Worm (Caenorhabditis elegans) whole organism, L2 larva: ENCODE data around the gene Y105C5A.1273.

Experiments used
- R02D3.7 ChIP-seq: fragments of 150-350 bp; optimal IDR thresholded peaks from 2 replicates; lab custom pipeline; 2014; ENCODE audit warnings: missing biosample characterization, missing genetic modification characterization
- blmp-1 ChIP-seq: sonication (generic microtip); optimal IDR thresholded peaks from 2 replicates; lab custom pipeline; 2017; ENCODE audit warnings: missing genetic modification characterization, mild to moderate bottlenecking, missing compliant biosample characterization, antibody characterized with exemption, moderate library complexity; ENCODE audit not compliant: insufficient read depth
- egl-27 ChIP-seq: sonication (generic microtip); optimal IDR thresholded peaks from 3 replicates; lab custom pipeline; 2017; ENCODE audit warnings: missing biosample characterization, missing genetic modification reagents, missing genetic modification characterization
- elt-1 ChIP-seq: fragments of 150-350 bp; optimal IDR thresholded peaks from 2 replicates; lab custom pipeline; 2014; ENCODE audit warnings: missing biosample characterization, missing genetic modification characterization
- elt-3 ChIP-seq: sonication (generic microtip); optimal IDR thresholded peaks from 2 replicates; lab custom pipeline; 2017; ENCODE audit warnings: missing biosample characterization, missing genetic modification characterization
- fos-1 ChIP-seq: fragments of 150-350 bp; optimal IDR thresholded peaks from 2 replicates; lab custom pipeline; 2014; ENCODE audit warnings: missing biosample characterization, missing genetic modification characterization
- mdl-1 ChIP-seq, 2 experiments: fragments of 150-350 bp in 1 of 2; sonication (generic microtip) in 1 of 2; optimal IDR thresholded peaks; 2 replicates each; lab custom pipeline; 2017; ENCODE audit warnings: missing biosample characterization in 2 of 2, missing genetic modification characterization in 2 of 2
- snpc-4 ChIP-seq: fragments of 150-350 bp; optimal IDR thresholded peaks from 2 replicates; lab custom pipeline; 2014; ENCODE audit warnings: missing biosample characterization, missing genetic modification characterization
- zag-1 ChIP-seq: fragments of 150-350 bp; optimal IDR thresholded peaks from 2 replicates; lab custom pipeline; 2014; ENCODE audit warnings: missing biosample characterization, missing genetic modification characterization

ce11 chrIV:15817490-15817889, 26.5 kb downstream of the Y105C5A.1273 start:
- TF ChIP-seq blmp-1 (tag; lab: Kevin White, UChicago) (no peak), snpc-4 (no peak), mdl-1 (tag; optimal IDR thresholded peaks at IDR 0.05; lab: Kevin White, UChicago) (no peak), R02D3.7 (tag; lab: Kevin White, UChicago) (no peak), egl-27 (no peak), fos-1 (tag; lab: Kevin White, UChicago) (no peak), elt-3 (tag; lab: Kevin White, UChicago) (no peak), elt-1 (tag; lab: Kevin White, UChicago) (no peak), zag-1 (tag; lab: Kevin White, UChicago) (no peak)
